Fruit fly (Drosophila melanogaster) whole organism, adult: ENCODE measurements around the gene aspr.

Experiments
- CG11617 ChIP-seq: fragments of 200-800 bp; sonication (Bioruptor generic); optimal IDR thresholded peaks from 2 replicates; lab custom pipeline; 2017; ENCODE audit warnings: mild to moderate bottlenecking, missing biosample characterization, missing genetic modification reagents, missing genetic modification characterization
- CG12768 ChIP-seq: fragments of 200-800 bp; sonication (Bioruptor generic); optimal IDR thresholded peaks from 2 replicates; lab custom pipeline; 2017; ENCODE audit warnings: missing biosample characterization, missing genetic modification characterization, mild to moderate bottlenecking, moderate library complexity, missing genetic modification reagents
- CG14711 ChIP-seq: fragments of 200-800 bp; sonication (Bioruptor generic); optimal IDR thresholded peaks from 2 replicates; lab custom pipeline; 2018; ENCODE audit warnings: missing biosample characterization, mild to moderate bottlenecking, missing genetic modification characterization, moderate library complexity
- CG1620 ChIP-seq: fragments of 200-800 bp; sonication (Bioruptor generic); optimal IDR thresholded peaks from 2 replicates; lab custom pipeline; 2016; ENCODE audit warnings: missing biosample characterization, missing genetic modification characterization
- CG33017 ChIP-seq: fragments of 200-800 bp; sonication (Bioruptor generic); optimal IDR thresholded peaks from 2 replicates; lab custom pipeline; 2018; ENCODE audit warnings: missing biosample characterization, mild to moderate bottlenecking, missing genetic modification characterization, moderate library complexity
- CG5204 ChIP-seq: fragments of 200-800 bp; sonication (Bioruptor generic); optimal IDR thresholded peaks from 2 replicates; lab custom pipeline; 2016; ENCODE audit warnings: missing biosample characterization, missing genetic modification characterization
- CG7045 ChIP-seq: fragments of 200-800 bp; sonication (Bioruptor generic); optimal IDR thresholded peaks from 2 replicates; lab custom pipeline; 2017; ENCODE audit warnings: missing biosample characterization, mild to moderate bottlenecking, missing genetic modification characterization
- CG7101 ChIP-seq: fragments of 200-800 bp; sonication (Bioruptor generic); optimal IDR thresholded peaks from 2 replicates; lab custom pipeline; 2018; ENCODE audit warnings: missing biosample characterization, mild to moderate bottlenecking, missing genetic modification characterization, moderate library complexity
- Crg-1 ChIP-seq: fragments of 200-800 bp; sonication (Bioruptor generic); optimal IDR thresholded peaks from 2 replicates; lab custom pipeline; 2016; ENCODE audit warnings: missing biosample characterization, missing genetic modification characterization
- Hr96 ChIP-seq: fragments of 200-800 bp; sonication (Bioruptor generic); optimal IDR thresholded peaks from 2 replicates; lab custom pipeline; 2016; ENCODE audit warnings: missing biosample characterization, missing genetic modification characterization
- kay ChIP-seq: fragments of 200-800 bp; sonication (Bioruptor generic); peaks from one replicate; lab custom pipeline; 2016; ENCODE audit warnings: missing biosample characterization, missing genetic modification characterization, borderline replicate concordance
- ovo ChIP-seq: fragments of 200-800 bp; sonication (Bioruptor generic); optimal IDR thresholded peaks from 2 replicates; lab custom pipeline; 2016; ENCODE audit warnings: missing biosample characterization, missing genetic modification characterization
- pad ChIP-seq: fragments of 200-800 bp; sonication (Bioruptor generic); optimal IDR thresholded peaks from 3 replicates; lab custom pipeline; 2017; ENCODE audit warnings: missing biosample characterization, missing genetic modification characterization, mild to moderate bottlenecking, moderate library complexity, missing genetic modification reagents
- toe ChIP-seq: fragments of 200-800 bp; sonication (Bioruptor generic); optimal IDR thresholded peaks from 2 replicates; lab custom pipeline; 2016; ENCODE audit warnings: missing biosample characterization, missing genetic modification characterization

DNA sequence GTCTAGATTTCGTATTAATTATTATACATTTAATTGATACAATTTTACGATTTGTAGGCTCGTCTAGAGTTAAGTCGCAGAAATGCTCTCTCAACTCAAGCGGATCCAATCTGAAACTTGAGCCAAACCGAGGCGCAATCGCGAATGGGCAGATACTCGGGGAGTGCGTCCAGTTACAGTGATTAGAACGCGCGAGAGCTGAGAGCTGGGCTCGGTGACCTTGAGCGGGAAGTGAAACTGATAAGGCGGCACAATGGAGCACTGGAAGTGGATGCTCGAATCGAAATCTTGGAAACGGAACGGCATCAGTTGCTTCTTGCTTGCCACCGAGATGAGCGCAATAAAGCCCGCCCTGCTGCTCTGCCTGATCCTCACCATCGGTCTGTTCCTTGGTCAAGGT, 25.8 kb upstream of the aspr start, which contains the start of gene CG34331:
- TF ChIP-seq CG12768 = no peak
- no peak for TF ChIP-seq CG1620 (GFP tag; lab: Kevin White, UChicago)
- TF ChIP-seq CG14711 (tag; lab: Kevin White, UChicago) = no peak
- TF ChIP-seq ovo (GFP tag; lab: Kevin White, UChicago) = no peak
- no peak for TF ChIP-seq CG5204 (GFP tag; lab: Kevin White, UChicago)
- no peak for TF ChIP-seq Crg-1 (GFP tag; lab: Kevin White, UChicago)
- TF ChIP-seq kay = no peak
- no peak for TF ChIP-seq CG33017 (tag; lab: Kevin White, UChicago)
- no peak for TF ChIP-seq toe (GFP tag; lab: Kevin White, UChicago)
- no peak for TF ChIP-seq Hr96 (GFP tag; lab: Kevin White, UChicago)
- TF ChIP-seq CG7101 = no peak
- TF ChIP-seq CG7045 (GFP tag; lab: Kevin White, UChicago) = no peak
- TF ChIP-seq pad (GFP tag; lab: Kevin White, UChicago) = no peak
- no peak for TF ChIP-seq CG11617
